Worm (Caenorhabditis elegans): ENCODE data around the gene fbxa-65.

DNA sequence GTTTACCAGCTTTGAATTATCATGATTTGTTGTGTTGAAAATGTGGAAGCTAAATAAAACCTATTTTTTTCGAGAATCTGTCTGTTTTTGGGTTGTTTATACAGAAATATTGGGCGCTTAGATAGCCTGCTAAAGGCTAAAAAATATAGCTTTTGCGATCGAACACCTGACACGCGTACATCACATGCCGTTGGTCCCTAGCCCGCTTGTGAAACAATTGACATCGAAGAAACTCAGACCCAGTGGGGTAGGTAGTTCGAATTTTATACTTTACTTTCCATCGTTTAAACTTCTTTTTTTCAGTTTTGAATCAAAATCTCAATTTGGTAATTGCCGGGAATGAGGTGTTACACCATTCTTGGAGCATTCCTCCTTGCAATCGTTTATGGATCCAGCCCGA, 7.3 kb downstream of the fbxa-65 start, which contains the start of gene C17B7.4:
- TF ChIP-seq aly-2 (tag; optimal IDR thresholded peaks at IDR 0.05) (no peak), lin-15B (tag; optimal IDR thresholded peaks at IDR 0.05) (no peak), F49E8.2 (tag; optimal IDR thresholded peaks at IDR 0.05; ENCODE audit: borderline replicate concordance) (no peak), aha-1 (tag) (no peak), snpc-4 (tag; optimal IDR thresholded peaks at IDR 0.05) (no peak), hlh-11 (tag; optimal IDR thresholded peaks at IDR 0.05) (no peak), daf-19 (GFP tag; conservative IDR thresholded peaks at IDR 0.05) (no peak), mep-1 (tag; optimal IDR thresholded peaks at IDR 0.05) (no peak), saeg-2 (GFP tag; IDR thresholded peaks at IDR 0.05) (no peak)
